2 fruit fly cellular contexts compared by ENCODE assay signal in genomic region chr3L:17035492-17035891, dm6.
TF ChIP-seq lines count a peak whose summit lies in the region.

Gene beg (plus strand): TSS chr3L:17035668.

- no peak for TF ChIP-seq CTCF in whole organism, embryonic (GFP tag; optimal IDR thresholded peaks at IDR 0.05; lab: Kevin White, UChicago)

TF ChIP-seq in whole organism, embryonic, 481 proteins besides CTCF, POLR2A, EP300 and RAD21 (continues in another document):
- TF ChIP-seq B-H2 (GFP tag; optimal IDR thresholded peaks at IDR 0.05; lab: Kevin White, UChicago) (no peak), CG6791 (GFP tag; IDR thresholded peaks at IDR 0.05; lab: Robert Waterston, UW; ENCODE audit: partially characterized antibody) (peak; percentile 69; the same call in 2 of the 3 replicates), unc-4 (GFP tag; IDR thresholded peaks at IDR 0.05; lab: Robert Waterston, UW; ENCODE audit: partially characterized antibody) (peak; percentile 72), CG8944 (GFP tag; optimal IDR thresholded peaks at IDR 0.05; lab: Kevin White, UChicago) (no peak), CG10267 (tag; optimal IDR thresholded peaks at IDR 0.05; lab: Kevin White, UChicago) (no peak), MESR4 (GFP tag; optimal IDR thresholded peaks at IDR 0.05; lab: Kevin White, UChicago) (peak; percentile 36), CG14860 (GFP tag; IDR thresholded peaks at IDR 0.05; lab: Robert Waterston, UW; ENCODE audit: partially characterized antibody) (peak; percentile 52; the same call in 2 of the 3 replicates), cad (GFP tag; optimal IDR thresholded peaks at IDR 0.05; lab: Kevin White, UChicago) (no peak), CG15514 (GFP tag; optimal IDR thresholded peaks at IDR 0.05; lab: Kevin White, UChicago) (no peak), oc (tag; optimal IDR thresholded peaks at IDR 0.05; lab: Kevin White, UChicago) (no peak), mld (GFP tag; IDR thresholded peaks at IDR 0.05; lab: Robert Waterston, UW; ENCODE audit: partially characterized antibody) (peak; percentile 64; the same call in 1 of the 3 replicates), CkIIα-i1 (GFP tag; IDR thresholded peaks at IDR 0.05; lab: Robert Waterston, UW) (no peak), Side (GFP tag; optimal IDR thresholded peaks at IDR 0.05; lab: Kevin White, UChicago) (no peak), CG4282 (GFP tag; optimal IDR thresholded peaks at IDR 0.05; lab: Kevin White, UChicago) (no peak), CG18476 (GFP tag; optimal IDR thresholded peaks at IDR 0.05; lab: Kevin White, UChicago) (no peak), az2 (GFP tag; optimal IDR thresholded peaks at IDR 0.05; lab: Kevin White, UChicago) (no peak), zen2 (GFP tag; IDR thresholded peaks at IDR 0.05; lab: Robert Waterston, UW; ENCODE audit: partially characterized antibody) (peak; percentile 83; the same call in 2 of the 3 replicates), Jarid2 (GFP tag; optimal IDR thresholded peaks at IDR 0.05; lab: Kevin White, UChicago) (no peak), NK7.1 (GFP tag; optimal IDR thresholded peaks at IDR 0.05; lab: Kevin White, UChicago) (no peak), CG7963 (GFP tag; IDR thresholded peaks at IDR 0.05; lab: Robert Waterston, UW; ENCODE audit: partially characterized antibody) (peak; percentile 59), lov (optimal IDR thresholded peaks at IDR 0.05; lab: Kevin White, UChicago) (no peak), lov (GFP tag; IDR thresholded peaks at IDR 0.05; lab: Robert Waterston, UW) (no peak), CG2116 (GFP tag; optimal IDR thresholded peaks at IDR 0.05; lab: Kevin White, UChicago) (peak; percentile 69), Pdp1 (GFP tag; optimal IDR thresholded peaks at IDR 0.05; lab: Kevin White, UChicago) (peak in 1 of 2 experiments; percentile 17), mam (GFP tag; optimal IDR thresholded peaks at IDR 0.05; lab: Kevin White, UChicago) (no peak), tna (GFP tag; IDR thresholded peaks at IDR 0.05; lab: Robert Waterston, UW; ENCODE audit: partially characterized antibody) (peak; percentile 62), CG14014 (GFP tag; IDR thresholded peaks at IDR 0.05; lab: Robert Waterston, UW) (no peak), Max (GFP tag; optimal IDR thresholded peaks at IDR 0.05; lab: Kevin White, UChicago) (no peak), gro (GFP tag; optimal IDR thresholded peaks at IDR 0.05; lab: Kevin White, UChicago) (no peak), D19A (tag; optimal IDR thresholded peaks at IDR 0.05; lab: Kevin White, UChicago) (no peak), hbn (GFP tag; IDR thresholded peaks at IDR 0.05; lab: Robert Waterston, UW; ENCODE audit: partially characterized antibody) (peak; percentile 66), CG11247 (GFP tag; IDR thresholded peaks at IDR 0.05; lab: Robert Waterston, UW) (no peak), Bgb (GFP tag; IDR thresholded peaks at IDR 0.05; lab: Robert Waterston, UW; ENCODE audit: partially characterized antibody) (peak; percentile 64), E2f2 (GFP tag; IDR thresholded peaks at IDR 0.05; lab: Robert Waterston, UW) (peak; percentile 92), CG2678 (tag; optimal IDR thresholded peaks at IDR 0.05; lab: Kevin White, UChicago) (no peak), CG1832 (GFP tag; optimal IDR thresholded peaks at IDR 0.05; lab: Kevin White, UChicago) (no peak), BEAF-32 (GFP tag; optimal IDR thresholded peaks at IDR 0.05; lab: Kevin White, UChicago) (peak; percentile 60), grau (tag; optimal IDR thresholded peaks at IDR 0.05; lab: Kevin White, UChicago) (no peak), vnd (GFP tag; IDR thresholded peaks at IDR 0.05; lab: Robert Waterston, UW; ENCODE audit: partially characterized antibody) (peak; percentile 49; the same call in 2 of the 3 replicates), Neu2 (GFP tag; optimal IDR thresholded peaks at IDR 0.05; lab: Kevin White, UChicago; ENCODE audit: borderline replicate concordance) (no peak), crp (GFP tag; optimal IDR thresholded peaks at IDR 0.05; lab: Kevin White, UChicago) (peak; percentile 30 to 90), pum (GFP tag; optimal IDR thresholded peaks at IDR 0.05; lab: Kevin White, UChicago) (no peak), da (GFP tag; optimal IDR thresholded peaks at IDR 0.05; lab: Kevin White, UChicago) (no peak)

TF ChIP-seq in whole organism, wandering third instar larva, 38 proteins besides CTCF, POLR2A, EP300 and RAD21:
- TF ChIP-seq dsf (GFP tag; optimal IDR thresholded peaks at IDR 0.05; lab: Kevin White, UChicago; ENCODE audit: borderline replicate concordance) (no peak), Dfd (GFP tag; optimal IDR thresholded peaks at IDR 0.05; lab: Kevin White, UChicago) (no peak), Myc (optimal IDR thresholded peaks at IDR 0.05; lab: Kevin White, UChicago) (peak; percentile 29)
TF ChIP-seq in whole organism, wandering third instar larva: peak in this region for 1.
